Fruit fly (Drosophila melanogaster) whole organism, embryonic: ENCODE measurements around the gene CG14153.

Experiments used
- Awh ChIP-seq: fragments of 200-800 bp; sonication (Bioruptor generic); IDR thresholded peaks from 2 replicates; pipeline ENCODE4, ENCODE4 v1.3.6; 2022; ENCODE audit warnings: missing biosample characterization, missing genetic modification characterization
- C15 ChIP-seq: fragments of 200-800 bp; sonication (Bioruptor generic); IDR thresholded peaks from 3 replicates; pipeline ENCODE4 v1.3.6; 2022; ENCODE audit warnings: missing biosample characterization, missing genetic modification characterization
- CG10321 ChIP-seq: fragments of 200-800 bp; sonication (Bioruptor generic); IDR thresholded peaks from 2 replicates; pipeline ENCODE4 v1.3.6; 2022; ENCODE audit warnings: missing biosample characterization, missing genetic modification characterization
- CG10654 ChIP-seq: fragments of 200-800 bp; sonication (Bioruptor generic); optimal IDR thresholded peaks from 2 replicates; lab custom pipeline; 2016; ENCODE audit warnings: missing biosample characterization, missing genetic modification characterization
- CG10979 ChIP-seq: fragments of 200-800 bp; sonication (Bioruptor generic); optimal IDR thresholded peaks from 2 replicates; lab custom pipeline; 2018; ENCODE audit warnings: missing biosample characterization, mild to moderate bottlenecking, missing genetic modification characterization, moderate library complexity
- CG11696 ChIP-seq: fragments of 200-800 bp; sonication (Bioruptor generic); IDR thresholded peaks from 2 replicates; pipeline ENCODE4 v1.3.6; 2022; ENCODE audit warnings: missing biosample characterization, missing genetic modification characterization
- CG1233 ChIP-seq: fragments of 200-800 bp; sonication (Bioruptor generic); optimal IDR thresholded peaks from 4 replicates; lab custom pipeline; 2018; ENCODE audit warnings: missing biosample characterization, mild to moderate bottlenecking, missing genetic modification characterization
- CG1603 ChIP-seq: fragments of 200-800 bp; sonication (Bioruptor generic); optimal IDR thresholded peaks from 2 replicates; lab custom pipeline; 2019; ENCODE audit warnings: missing biosample characterization, mild to moderate bottlenecking, missing genetic modification characterization, moderate library complexity
- CG16813 ChIP-seq: fragments of 200-800 bp; sonication (Bioruptor generic); IDR thresholded peaks from 3 replicates; pipeline ENCODE4 v1.3.6; 2022; ENCODE audit warnings: missing biosample characterization, missing genetic modification characterization; ENCODE audit not compliant: partially characterized antibody
- CG18476 ChIP-seq: fragments of 200-800 bp; sonication (Bioruptor generic); optimal IDR thresholded peaks from 2 replicates; lab custom pipeline; 2016; ENCODE audit warnings: missing biosample characterization, mild to moderate bottlenecking, missing genetic modification characterization
- CG2129 ChIP-seq: fragments of 200-800 bp; sonication (Bioruptor generic); IDR thresholded peaks from 2 replicates; pipeline ENCODE4 v1.3.6; 2022; ENCODE audit warnings: missing biosample characterization, missing genetic modification characterization; ENCODE audit not compliant: partially characterized antibody
- CG2875 ChIP-seq: fragments of 200-800 bp; sonication (Bioruptor generic); optimal IDR thresholded peaks from 2 replicates; lab custom pipeline; 2017; ENCODE audit warnings: missing biosample characterization, mild to moderate bottlenecking, missing genetic modification characterization, missing genetic modification reagents
- CG34376 ChIP-seq: fragments of 200-800 bp; sonication (Bioruptor generic); optimal IDR thresholded peaks from 2 replicates; lab custom pipeline; 2018; ENCODE audit warnings: missing biosample characterization, mild to moderate bottlenecking, missing genetic modification characterization
- CG4404 ChIP-seq: fragments of 200-800 bp; sonication (Bioruptor generic); IDR thresholded peaks from 2 replicates; pipeline ENCODE4 v1.3.6; 2022; ENCODE audit warnings: missing biosample characterization, missing genetic modification characterization
- CG6272 ChIP-seq: fragments of 200-800 bp; sonication (Bioruptor generic); IDR thresholded peaks from 2 replicates; pipeline ENCODE4 v1.3.6; 2022; ENCODE audit warnings: missing biosample characterization, missing genetic modification characterization
- CG7963 ChIP-seq: fragments of 200-800 bp; sonication (Bioruptor generic); IDR thresholded peaks from 3 replicates; pipeline ENCODE4 v1.3.6; 2022; ENCODE audit warnings: missing biosample characterization, missing genetic modification characterization; ENCODE audit not compliant: partially characterized antibody
- CG8944 ChIP-seq: fragments of 200-800 bp; sonication (Bioruptor generic); optimal IDR thresholded peaks from 3 replicates; lab custom pipeline; 2016; ENCODE audit warnings: missing biosample characterization, missing genetic modification characterization
- CG9727 ChIP-seq: fragments of 200-800 bp; sonication (Bioruptor generic); optimal IDR thresholded peaks from 3 replicates; lab custom pipeline; 2017; ENCODE audit warnings: missing biosample characterization, mild to moderate bottlenecking, missing genetic modification characterization
- CG9932 ChIP-seq: fragments of 200-800 bp; sonication (Bioruptor generic); IDR thresholded peaks from 2 replicates; pipeline ENCODE4 v1.3.6; 2022; ENCODE audit warnings: missing biosample characterization, missing genetic modification characterization
- CkIIα-i1 ChIP-seq: fragments of 200-800 bp; sonication (Bioruptor generic); IDR thresholded peaks from 2 replicates; pipeline ENCODE4 v1.3.6; 2022; ENCODE audit warnings: missing biosample characterization, missing genetic modification characterization
- Gsc ChIP-seq: fragments of 200-800 bp; sonication (Bioruptor generic); IDR thresholded peaks from 2 replicates; pipeline ENCODE4 v1.3.6; 2022; ENCODE audit warnings: missing biosample characterization, missing genetic modification characterization
- Gug ChIP-seq: fragments of 200-800 bp; sonication (Bioruptor generic); IDR thresholded peaks from 4 replicates; pipeline ENCODE4 v1.3.6; 2022; ENCODE audit warnings: missing biosample characterization, missing genetic modification characterization
- H2.0 ChIP-seq: fragments of 200-800 bp; sonication (Bioruptor generic); IDR thresholded peaks from 2 replicates; pipeline ENCODE4 v1.3.6; 2022; ENCODE audit warnings: missing biosample characterization, missing genetic modification characterization
- HHEX ChIP-seq: fragments of 200-800 bp; sonication (Bioruptor generic); optimal IDR thresholded peaks from 3 replicates; lab custom pipeline; 2017; ENCODE audit warnings: missing biosample characterization, mild to moderate bottlenecking, missing genetic modification characterization, missing genetic modification reagents
- MTF-1 ChIP-seq: fragments of 200-800 bp; sonication (Bioruptor generic); optimal IDR thresholded peaks from 2 replicates; lab custom pipeline; 2018; ENCODE audit warnings: missing biosample characterization, mild to moderate bottlenecking, missing genetic modification characterization, borderline replicate concordance
- Med ChIP-seq: fragments of 200-800 bp; sonication (Bioruptor generic); peaks from one replicate; lab custom pipeline; 2016; ENCODE audit warnings: missing biosample characterization, missing genetic modification characterization, mild to moderate bottlenecking, inconsistent platforms, moderate library complexity
- Pdp1 ChIP-seq, 2 experiments: fragments of 200-800 bp; sonication (Bioruptor generic); optimal IDR thresholded peaks; 3 replicates each; lab custom pipeline; 2016; ENCODE audit warnings: missing biosample characterization in 2 of 2, missing genetic modification characterization in 2 of 2, mild to moderate bottlenecking in 1 of 2, moderate library complexity in 1 of 2
- al ChIP-seq: fragments of 200-800 bp; sonication (Bioruptor generic); IDR thresholded peaks from 2 replicates; pipeline ENCODE4 v1.3.6; 2022; ENCODE audit warnings: missing biosample characterization, missing genetic modification characterization
- bbx ChIP-seq: fragments of 200-800 bp; sonication (Bioruptor generic); IDR thresholded peaks from 2 replicates; pipeline ENCODE4 v1.3.6; 2022; ENCODE audit warnings: missing biosample characterization, missing genetic modification characterization; ENCODE audit not compliant: partially characterized antibody
- br ChIP-seq: fragments of >200 bp; optimal IDR thresholded peaks from 2 replicates; lab custom pipeline; 2017
- cad ChIP-seq: fragments of >200 bp; optimal IDR thresholded peaks from 2 replicates; lab custom pipeline; 2017; ENCODE audit warnings: missing biosample characterization, missing genetic modification characterization
- cg ChIP-seq: fragments of 200-800 bp; sonication (Bioruptor generic); optimal IDR thresholded peaks from 3 replicates; lab custom pipeline; 2019; ENCODE audit warnings: missing biosample characterization, mild to moderate bottlenecking, missing genetic modification characterization, moderate library complexity
- crp ChIP-seq, 2 experiments: fragments of 200-800 bp; sonication (Bioruptor generic); optimal IDR thresholded peaks; 2 replicates in 1 of 2; 3 replicates in 1 of 2; lab custom pipeline; 2017; ENCODE audit warnings: missing biosample characterization in 2 of 2, missing genetic modification characterization in 2 of 2, mild to moderate bottlenecking in 1 of 2, moderate library complexity in 1 of 2
- dan ChIP-seq: fragments of 200-800 bp; sonication (Bioruptor generic); IDR thresholded peaks from 2 replicates; pipeline ENCODE4 v1.3.6; 2022; ENCODE audit warnings: missing biosample characterization, missing genetic modification characterization
- disco-r ChIP-seq: fragments of 200-800 bp; sonication (Bioruptor generic); optimal IDR thresholded peaks from 2 replicates; lab custom pipeline; 2016; ENCODE audit warnings: missing biosample characterization, missing genetic modification characterization
- dmrt99B ChIP-seq: fragments of 200-800 bp; sonication (Bioruptor generic); optimal IDR thresholded peaks from 2 replicates; lab custom pipeline; 2018; ENCODE audit warnings: missing biosample characterization, mild to moderate bottlenecking, missing genetic modification characterization, moderate library complexity
- esg ChIP-seq: fragments of 200-800 bp; sonication (Bioruptor generic); conservative IDR thresholded peaks from 2 replicates; pipeline ENCODE4 v1.3.6; 2022; ENCODE audit warnings: missing biosample characterization, missing genetic modification characterization
- eyg ChIP-seq: fragments of 200-800 bp; sonication (Bioruptor generic); optimal IDR thresholded peaks from 3 replicates; lab custom pipeline; 2016; ENCODE audit warnings: missing biosample characterization, missing genetic modification characterization
- gem ChIP-seq: fragments of 200-800 bp; sonication (Bioruptor generic); optimal IDR thresholded peaks from 2 replicates; lab custom pipeline; 2019; ENCODE audit warnings: missing biosample characterization, mild to moderate bottlenecking, missing genetic modification characterization, moderate library complexity
- hkb ChIP-seq, 2 experiments: fragments of 200-800 bp in 1 of 2; fragments of >200 bp in 1 of 2; sonication (Bioruptor generic) in 1 of 2; IDR thresholded peaks in 1 of 2; optimal IDR thresholded peaks in 1 of 2; 2 replicates each; pipeline versions ENCODE4 v1.3.6 to Lab custom; 2017 to 2022; ENCODE audit warnings: missing biosample characterization in 1 of 2, missing genetic modification characterization in 1 of 2
- luna ChIP-seq: fragments of 200-800 bp; sonication (Bioruptor generic); optimal IDR thresholded peaks from 2 replicates; lab custom pipeline; 2016; ENCODE audit warnings: missing biosample characterization, missing genetic modification characterization
- odd ChIP-seq: fragments of 200-800 bp; sonication (Bioruptor generic); optimal IDR thresholded peaks from 2 replicates; lab custom pipeline; 2017; ENCODE audit warnings: missing biosample characterization, mild to moderate bottlenecking, missing genetic modification characterization
- pb ChIP-seq: fragments of 200-800 bp; sonication (Bioruptor generic); optimal IDR thresholded peaks from 3 replicates; lab custom pipeline; 2016; ENCODE audit warnings: missing biosample characterization, missing genetic modification characterization
- pfk ChIP-seq: fragments of 200-800 bp; sonication (Bioruptor generic); optimal IDR thresholded peaks from 2 replicates; lab custom pipeline; 2018; ENCODE audit warnings: missing biosample characterization, mild to moderate bottlenecking, missing genetic modification characterization, moderate library complexity
- sens ChIP-seq: fragments of 200-800 bp; sonication (Bioruptor generic); peaks from one replicate; lab custom pipeline; 2016; ENCODE audit warnings: missing biosample characterization, missing genetic modification characterization
- sob ChIP-seq: fragments of 200-800 bp; sonication (Bioruptor generic); IDR thresholded peaks from 2 replicates; pipeline ENCODE4 v1.3.6; 2022; ENCODE audit warnings: missing biosample characterization, missing genetic modification characterization
- sug ChIP-seq: fragments of 200-800 bp; optimal IDR thresholded peaks from 2 replicates; lab custom pipeline; 2019; ENCODE audit warnings: missing biosample characterization, mild to moderate bottlenecking, missing genetic modification characterization, moderate library complexity
- toy ChIP-seq: fragments of 200-800 bp; sonication (Bioruptor generic); IDR thresholded peaks from 2 replicates; pipeline ENCODE4 v1.3.6; 2022; ENCODE audit warnings: missing biosample characterization, missing genetic modification characterization

Gene CG14153

dm6 chr3L:10654439-10654838, 11.1 kb downstream of the CG14153 start:
- TF ChIP-seq CG1603 (peak; percentile 8), H2.0 (GFP tag; lab: Robert Waterston, UW) (no peak), CG10979 (tag; lab: Kevin White, UChicago) (no peak), CG2129 (no peak), Med (GFP tag; lab: Kevin White, UChicago) (peak; percentile 67), CG34376 (no peak), sens (GFP tag; lab: Kevin White, UChicago) (peak; percentile 55), gem (tag; lab: Kevin White, UChicago) (peak; percentile 19), CG6272 (no peak), CG16813 (GFP tag; lab: Robert Waterston, UW) (no peak), eyg (no peak), Pdp1 (GFP tag; optimal IDR thresholded peaks at IDR 0.05; lab: Kevin White, UChicago) (peak in 1 of 2 experiments; percentile 34), al (GFP tag; lab: Robert Waterston, UW) (no peak)

dm6 chr3L:10656451-10657198, 13.3 kb downstream of the CG14153 start:
- TF ChIP-seq br (lab: Kevin White, UChicago) (no peak), CG18476 (GFP tag; lab: Kevin White, UChicago) (peak; percentile 37), disco-r (GFP tag; lab: Kevin White, UChicago) (peak; percentile 12), esg (GFP tag; lab: Robert Waterston, UW) (no peak), CG9932 (GFP tag; lab: Robert Waterston, UW) (no peak), crp (GFP tag; optimal IDR thresholded peaks at IDR 0.05; lab: Kevin White, UChicago) (peak in 1 of 2 experiments; percentile 12), MTF-1 (GFP tag; lab: Kevin White, UChicago) (peak; percentile 88), bbx (no peak), CG2129 (no peak), luna (GFP tag; lab: Kevin White, UChicago) (no peak), cg (GFP tag; lab: Kevin White, UChicago) (no peak), CG7963 (GFP tag; lab: Robert Waterston, UW) (no peak), dan (no peak), CG1233 (GFP tag; lab: Kevin White, UChicago) (peak; percentile 83), HHEX (GFP tag; lab: Kevin White, UChicago) (peak; percentile 84), CkIIα-i1 (GFP tag; lab: Robert Waterston, UW) (no peak), CG4404 (no peak), Gug (no peak), CG11696 (GFP tag; lab: Robert Waterston, UW) (peak; percentile 39; the same call in 1 of the 2 replicates), CG2875 (GFP tag; lab: Kevin White, UChicago) (peak; percentile 82), toy (GFP tag; lab: Robert Waterston, UW) (no peak), CG10654 (GFP tag; lab: Kevin White, UChicago) (peak; percentile 54), C15 (GFP tag; lab: Robert Waterston, UW) (0 out of 3 replicates have a peak, but pooled peaks have one; percentile 34), hkb (optimal IDR thresholded peaks at IDR 0.05; lab: Kevin White, UChicago) (no peak), hkb (GFP tag; IDR thresholded peaks at IDR 0.05; lab: Robert Waterston, UW) (peak; percentile 76), dmrt99B (peak; percentile 63), pfk (GFP tag; lab: Kevin White, UChicago) (no peak), odd (GFP tag; lab: Kevin White, UChicago) (peak; percentile 70), Awh (GFP tag; lab: Robert Waterston, UW) (peak; percentile 75), sug (tag; lab: Kevin White, UChicago) (peak; percentile 36), CG8944 (GFP tag; lab: Kevin White, UChicago) (peak; percentile 19), cad (no peak), pb (GFP tag; lab: Kevin White, UChicago) (peak; percentile 8), CG9727 (GFP tag; lab: Kevin White, UChicago) (peak; percentile 70), sob (GFP tag; lab: Robert Waterston, UW) (peak; percentile 75; the same call in 1 of the 2 replicates), Gsc (GFP tag; lab: Robert Waterston, UW) (no peak), CG10321 (GFP tag; lab: Robert Waterston, UW) (no peak)
